Fruit fly (Drosophila melanogaster) whole organism, wandering third instar larva: ENCODE results near the gene CG17746.

Experiments used
- Abd-B ChIP-seq: fragments of >200 bp; optimal IDR thresholded peaks from 2 replicates; lab custom pipeline; 2017; ENCODE audit warnings: missing biosample characterization, missing genetic modification characterization
- CG9705 ChIP-seq: fragments of 200-800 bp; sonication (Bioruptor generic); optimal IDR thresholded peaks from 2 replicates; lab custom pipeline; 2018; ENCODE audit warnings: missing biosample characterization, mild to moderate bottlenecking, missing genetic modification characterization
- CrebA ChIP-seq: fragments of 200-800 bp; sonication (Bioruptor generic); optimal IDR thresholded peaks from 2 replicates; lab custom pipeline; 2016; ENCODE audit warnings: missing biosample characterization, mild to moderate bottlenecking, missing genetic modification characterization, borderline replicate concordance
- Hr78 ChIP-seq: fragments of >200 bp; optimal IDR thresholded peaks from 2 replicates; lab custom pipeline; 2017; ENCODE audit warnings: missing biosample characterization, missing genetic modification characterization
- Rel ChIP-seq, 2 experiments: fragments of 200-800 bp; sonication (Bioruptor generic) in 1 of 2; optimal IDR thresholded peaks; 2 replicates in 1 of 2; 3 replicates in 1 of 2; lab custom pipeline; 2016 to 2019; ENCODE audit warnings: mild to moderate bottlenecking in 2 of 2, missing biosample characterization in 2 of 2, missing genetic modification characterization in 2 of 2, moderate library complexity in 1 of 2
- br ChIP-seq: fragments of 200-800 bp; sonication (Bioruptor generic); optimal IDR thresholded peaks from 2 replicates; lab custom pipeline; 2016; ENCODE audit warnings: missing biosample characterization, missing genetic modification characterization
- dmrt93B ChIP-seq: fragments of 200-800 bp; sonication (Bioruptor generic); optimal IDR thresholded peaks from 2 replicates; lab custom pipeline; 2018; ENCODE audit warnings: missing biosample characterization, mild to moderate bottlenecking, missing genetic modification characterization
- jim ChIP-seq: fragments of 175-275, 200-325 bp; sonication (Bioruptor generic); optimal IDR thresholded peaks from 2 replicates; lab custom pipeline; 2016; ENCODE audit warnings: missing biosample characterization, mild to moderate bottlenecking, missing genetic modification characterization

DNA sequence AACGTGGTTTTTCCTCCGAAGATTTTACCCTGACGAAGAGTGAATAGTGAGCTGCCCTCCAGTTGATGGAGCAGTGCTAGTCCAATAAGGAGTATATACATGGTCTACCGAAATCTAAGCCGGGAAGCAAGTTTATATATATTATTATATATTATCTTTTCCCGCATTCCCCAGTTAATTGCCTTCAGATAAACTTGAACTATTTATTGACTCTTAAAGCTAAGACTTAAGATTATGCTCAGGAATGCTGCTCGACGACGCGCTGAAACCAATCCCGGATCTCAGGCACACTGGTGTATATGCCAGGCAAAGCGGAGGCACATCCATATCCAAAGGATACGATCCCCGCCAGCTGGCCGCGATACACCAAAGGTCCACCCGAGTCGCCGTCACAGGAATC is 34.0 kb downstream of the CG17746 start, which contains the start of gene CG32277:
- TF ChIP-seq dmrt93B (no peak), jim (GFP tag; lab: Kevin White, UChicago) (no peak), CrebA (GFP tag; lab: Kevin White, UChicago) (no peak), Abd-B (GFP tag; lab: Kevin White, UChicago) (no peak), br (no peak), CG9705 (no peak), Rel (GFP tag; optimal IDR thresholded peaks at IDR 0.05; lab: Kevin White, UChicago) (no peak), Rel (tag; optimal IDR thresholded peaks at IDR 0.05; lab: Kevin White, UChicago) (no peak), Hr78 (GFP tag; lab: Kevin White, UChicago) (no peak)
